Worm (Caenorhabditis elegans): ENCODE measurements around the gene F41G3.21.

ce11 chrII:6710596-6710995, 42.2 kb downstream of the F41G3.21 start:
- no peak for TF ChIP-seq lin-15B (tag; optimal IDR thresholded peaks at IDR 0.05)
- no peak for TF ChIP-seq lin-35 (GFP tag; optimal IDR thresholded peaks at IDR 0.05)
- no peak for TF ChIP-seq blmp-1 (tag; optimal IDR thresholded peaks at IDR 0.05)
- TF ChIP-seq nhr-76 (tag; optimal IDR thresholded peaks at IDR 0.05) = no peak
- TF ChIP-seq nhr-12 (tag; optimal IDR thresholded peaks at IDR 0.05) = no peak
- no peak for TF ChIP-seq skn-1 (tag; optimal IDR thresholded peaks at IDR 0.05)
- TF ChIP-seq lin-39 (tag; optimal IDR thresholded peaks at IDR 0.05) = no peak
- TF ChIP-seq ztf-11 (tag; optimal IDR thresholded peaks at IDR 0.05) = no peak
- TF ChIP-seq lsy-2 (tag; optimal IDR thresholded peaks at IDR 0.05) = no peak
- TF ChIP-seq egl-27 (tag; optimal IDR thresholded peaks at IDR 0.05) = no peak
- TF ChIP-seq elt-3 (tag; optimal IDR thresholded peaks at IDR 0.05) = no peak
- TF ChIP-seq C34B4.2 (tag; optimal IDR thresholded peaks at IDR 0.05) = no peak

Measured in whole organism, L1 larva.